Worm (Caenorhabditis elegans): ENCODE data around the gene syx-5.

DNA sequence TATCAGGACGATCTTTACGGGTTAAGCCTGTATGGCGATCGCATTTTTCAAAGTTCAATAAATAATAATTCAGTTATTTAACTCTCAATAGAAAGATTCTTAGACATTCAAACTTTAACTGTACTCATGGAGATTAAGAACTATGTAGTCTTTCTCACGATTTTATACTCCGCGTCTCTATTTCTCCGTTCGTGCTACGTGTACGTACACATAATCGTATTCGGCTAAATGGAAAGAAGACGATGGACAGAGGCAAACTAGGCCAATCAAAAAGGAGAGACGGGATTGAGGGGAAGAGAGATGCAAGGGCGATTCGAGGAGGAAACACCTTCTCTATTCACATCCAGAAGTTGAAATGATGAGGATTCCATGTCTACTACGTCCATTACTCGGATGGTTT is 8.7 kb downstream of the syx-5 start, which contains the start of gene bus-18:
- TF ChIP-seq F23B12.7 (tag; optimal IDR thresholded peaks at IDR 0.05; ENCODE audit: insufficient read depth): no peak
- no peak for TF ChIP-seq ceh-58 (GFP tag; IDR thresholded peaks at IDR 0.05)
- no peak for TF ChIP-seq tbp1 (GFP tag; optimal IDR thresholded peaks at IDR 0.05)
- no peak for TF ChIP-seq rec-8 (tag; optimal IDR thresholded peaks at IDR 0.05)
- no peak for TF ChIP-seq F52B5.7 (tag; optimal IDR thresholded peaks at IDR 0.05)
- TF ChIP-seq unc-62 (GFP tag; optimal IDR thresholded peaks at IDR 0.05): no peak
- no peak for TF ChIP-seq Y53G8AR.9 (GFP tag; conservative IDR thresholded peaks at IDR 0.05)
- no peak for TF ChIP-seq B0019.2 (GFP tag; conservative IDR thresholded peaks at IDR 0.05)
- TF ChIP-seq hsf-1 (GFP tag; IDR thresholded peaks at IDR 0.05): no peak
- no peak for TF ChIP-seq nfyb-1 (GFP tag; IDR thresholded peaks at IDR 0.05)
